Fruit fly (Drosophila melanogaster) whole organism, adult: Measurements from ENCODE around the gene CG12493.

Experiments used
- CG33017 ChIP-seq: fragments of 200-800 bp; sonication (Bioruptor generic); optimal IDR thresholded peaks from 2 replicates; lab custom pipeline; 2018; ENCODE audit warnings: missing biosample characterization, mild to moderate bottlenecking, missing genetic modification characterization, moderate library complexity
- cic ChIP-seq: fragments of 200-800 bp; sonication (Bioruptor generic); optimal IDR thresholded peaks from 2 replicates; lab custom pipeline; 2017; ENCODE audit warnings: missing biosample characterization, mild to moderate bottlenecking, missing genetic modification characterization, moderate library complexity

DNA sequence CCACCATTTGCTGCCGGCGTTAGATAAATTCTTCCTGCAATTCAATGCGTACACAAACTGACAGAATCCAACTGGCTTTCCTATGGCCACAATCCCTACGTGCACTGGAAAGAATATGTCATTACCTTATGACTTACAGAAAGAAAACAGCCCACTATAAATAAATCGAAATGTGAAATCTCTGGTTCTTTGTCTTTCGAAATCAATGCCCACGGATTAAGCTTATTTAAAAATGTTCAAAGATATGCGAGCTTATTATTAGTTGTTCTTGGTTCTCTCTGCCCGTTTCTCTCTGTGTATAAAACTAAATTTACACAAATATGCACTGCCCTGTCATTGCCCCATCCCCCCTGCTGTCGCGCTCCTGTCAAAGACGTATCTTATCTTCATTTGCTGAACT lies 8.4 kb downstream of the CG12493 start:
- TF ChIP-seq CG33017 (tag; lab: Kevin White, UChicago) (no peak), cic (GFP tag; lab: Kevin White, UChicago) (no peak)
